Worm (Caenorhabditis elegans): ENCODE results near the gene pnc-2.

- TF ChIP-seq skn-1 (tag; optimal IDR thresholded peaks at IDR 0.05) (no peak), fos-1 (tag; optimal IDR thresholded peaks at IDR 0.05) (no peak), lin-15B (tag; optimal IDR thresholded peaks at IDR 0.05) (no peak), nhr-12 (tag; optimal IDR thresholded peaks at IDR 0.05) (no peak), mdl-1 (tag; optimal IDR thresholded peaks at IDR 0.05) (no peak), fkh-10 (GFP tag; optimal IDR thresholded peaks at IDR 0.05) (no peak), nhr-77 (tag; optimal IDR thresholded peaks at IDR 0.05) (no peak), sea-2 (GFP tag; optimal IDR thresholded peaks at IDR 0.05) (no peak), ztf-4 (tag; optimal IDR thresholded peaks at IDR 0.05) (no peak)
Observed at ce11 chrIV:14937017-14937416, 27.5 kb upstream of the pnc-2 start, which contains the start of gene Y57G11C.1144.

Measured in whole organism, L3 larva.